Worm (Caenorhabditis elegans): Measurements from ENCODE around the gene C18G1.6.

DNA sequence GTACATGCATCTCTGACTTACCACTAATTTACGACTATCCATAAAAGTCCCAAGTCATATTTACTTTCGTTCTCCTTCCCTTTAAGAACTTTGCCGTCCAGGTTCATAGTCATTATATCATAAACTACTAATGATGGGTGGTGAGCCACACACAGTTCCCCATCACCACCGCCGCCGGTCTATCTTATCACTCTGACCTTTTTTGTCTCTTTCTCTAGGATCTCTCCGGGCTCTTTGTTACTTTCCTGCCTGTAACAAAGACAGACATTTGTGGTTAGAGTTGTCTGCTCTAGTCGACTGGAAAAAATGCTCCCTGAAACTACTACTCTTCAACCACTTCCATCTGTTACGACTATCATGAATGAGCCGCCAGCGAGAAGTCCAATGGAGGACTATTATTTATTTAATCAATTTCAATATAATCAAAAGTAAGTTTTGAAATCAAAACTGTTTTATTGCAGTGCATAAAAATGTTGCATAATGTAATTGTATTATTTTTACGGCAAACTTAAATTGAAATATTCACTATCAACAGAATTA, 20.1 kb downstream of the C18G1.6 start, which contains the start of gene elt-7:
- TF ChIP-seq ama-1 (optimal IDR thresholded peaks at IDR 0.05) (no peak), hlh-8 (tag; optimal IDR thresholded peaks at IDR 0.05) (no peak), ceh-19 (GFP tag; optimal IDR thresholded peaks at IDR 0.05) (no peak), nfya-1 (tag; optimal IDR thresholded peaks at IDR 0.05) (no peak), dve-1 (tag; optimal IDR thresholded peaks at IDR 0.05) (no peak), nhr-232 (tag; optimal IDR thresholded peaks at IDR 0.05) (no peak), ceh-9 (tag; optimal IDR thresholded peaks at IDR 0.05) (no peak)
